Worm (Caenorhabditis elegans): Measurements from ENCODE around the gene cyn-6.
A peak's percentile ranks its signal among the peaks of the same experiment; 100 is the strongest.

cyn-6 gene

DNA sequence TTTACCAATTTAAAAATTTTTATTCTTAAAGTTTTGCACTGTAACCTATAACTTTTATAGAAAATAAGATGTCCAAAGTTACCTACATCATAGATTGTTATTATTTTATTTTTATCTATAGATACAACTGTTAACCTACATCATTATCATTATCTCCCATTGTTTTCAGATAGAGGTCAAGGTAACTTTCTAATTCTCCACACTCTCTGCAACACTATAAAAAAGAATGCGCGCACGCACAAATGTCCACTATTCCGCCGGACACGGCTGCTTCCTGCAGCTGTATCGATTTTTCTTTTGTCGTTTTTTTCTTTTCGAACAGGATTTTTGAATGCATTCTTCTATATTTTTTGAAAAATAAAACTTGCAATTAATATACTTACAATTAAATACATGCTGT lies 539 bp upstream of the cyn-6 start:
- TF ChIP-seq ceh-100 (GFP tag; IDR thresholded peaks at IDR 0.05): no peak
- no peak for TF ChIP-seq akir-1 (GFP tag; optimal IDR thresholded peaks at IDR 0.05)
- TF ChIP-seq zim-3 (tag; optimal IDR thresholded peaks at IDR 0.05): no peak
- TF ChIP-seq F33H1.4 (GFP tag; IDR thresholded peaks at IDR 0.05): no peak
- TF ChIP-seq hmg-20 (GFP tag; IDR thresholded peaks at IDR 0.05): no peak
- no peak for TF ChIP-seq sea-2 (GFP tag; IDR thresholded peaks at IDR 0.05)
- TF ChIP-seq tlf-1 (GFP tag; optimal IDR thresholded peaks at IDR 0.05): no peak

DNA sequence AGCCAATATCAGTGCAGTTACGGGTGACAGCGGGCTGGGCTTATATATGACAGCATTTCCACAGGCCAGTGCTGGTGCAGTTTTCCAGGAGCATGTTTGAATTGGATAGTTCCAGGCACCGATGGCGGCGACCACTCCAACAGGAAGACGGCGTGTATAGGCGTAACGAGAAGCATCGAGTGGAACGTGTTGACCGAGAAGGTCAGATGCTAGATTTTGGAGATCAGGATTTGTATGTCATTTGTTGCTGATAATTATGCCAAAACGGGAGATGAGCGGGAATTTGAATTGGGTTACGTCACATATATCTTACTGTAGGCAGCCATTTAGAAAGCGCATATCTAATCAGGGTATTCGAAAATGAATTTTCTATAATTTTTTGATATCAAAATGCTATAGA lies 2.2 kb downstream of the cyn-6 start:
- TF ChIP-seq dpl-1 (GFP tag; optimal IDR thresholded peaks at IDR 0.05): no peak
- no peak for TF ChIP-seq sdz-38 (tag; optimal IDR thresholded peaks at IDR 0.05)

DNA sequence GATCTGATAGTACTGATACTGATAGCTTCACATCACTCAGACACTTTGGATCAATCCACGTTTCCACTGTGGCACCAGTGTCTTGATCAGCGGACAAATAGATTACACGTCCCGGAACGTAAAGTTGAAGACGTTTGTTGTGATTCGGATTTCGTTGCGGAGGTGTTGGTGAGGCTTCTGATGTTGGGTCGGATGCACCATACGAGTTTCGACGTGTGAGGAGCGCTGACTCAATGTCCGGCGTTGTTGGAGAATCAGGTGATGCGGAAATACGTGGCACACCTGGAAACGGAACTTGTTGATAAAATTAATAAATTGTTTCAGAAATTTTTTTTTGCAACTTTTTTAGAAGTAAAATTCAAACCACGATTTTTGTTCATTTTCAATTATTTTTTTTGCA lies 5.6 kb downstream of the cyn-6 start, which contains the start of gene alh-11:
Gene alh-11 (minus strand): TSS at position 101 of the 400 bp plus-strand sequence.
- TF ChIP-seq attf-6 (GFP tag; IDR thresholded peaks at IDR 0.05): no peak
- no peak for TF ChIP-seq nhr-27 (tag; optimal IDR thresholded peaks at IDR 0.05)
- no peak for TF ChIP-seq ceh-91 (GFP tag; IDR thresholded peaks at IDR 0.05)
- TF ChIP-seq mes-4 (tag; optimal IDR thresholded peaks at IDR 0.05): no peak
- no peak for TF ChIP-seq snpc-1.3 (tag; optimal IDR thresholded peaks at IDR 0.05; ENCODE audit: insufficient read depth)
- no peak for TF ChIP-seq ztf-22 (GFP tag; optimal IDR thresholded peaks at IDR 0.05)
- no peak for TF ChIP-seq let-607 (tag; optimal IDR thresholded peaks at IDR 0.05)
- TF ChIP-seq cebp-1 (GFP tag; IDR thresholded peaks at IDR 0.05): no peak
- no peak for TF ChIP-seq cebp-1 (tag; optimal IDR thresholded peaks at IDR 0.05)

DNA sequence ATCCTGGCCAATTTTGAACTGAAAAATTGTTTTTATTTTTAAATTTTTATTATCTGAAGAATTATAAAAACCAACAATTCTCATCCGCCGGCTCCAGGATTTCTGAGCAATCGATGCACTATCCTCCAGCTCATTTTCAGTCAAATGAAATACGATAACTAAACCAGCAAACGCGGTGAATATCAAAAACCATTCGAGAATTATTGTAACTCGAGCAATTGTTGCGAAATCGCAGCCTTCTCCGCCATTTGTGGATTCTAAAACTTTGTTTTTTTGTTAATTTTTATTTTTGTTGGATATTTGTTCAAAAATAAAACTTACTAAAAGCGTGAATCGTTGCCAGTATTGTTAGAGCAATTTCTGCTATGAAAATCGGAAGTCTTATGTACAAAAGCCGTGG lies 9.3 kb downstream of the cyn-6 start:
- no peak for TF ChIP-seq ztf-18 (tag; optimal IDR thresholded peaks at IDR 0.05)
- no peak for TF ChIP-seq lin-40 (tag; optimal IDR thresholded peaks at IDR 0.05)
- no peak for TF ChIP-seq ztf-6 (GFP tag; IDR thresholded peaks at IDR 0.05)
- no peak for TF ChIP-seq Y79H2A.3 (GFP tag; conservative IDR thresholded peaks at IDR 0.05)
- no peak for TF ChIP-seq ceh-40 (GFP tag; IDR thresholded peaks at IDR 0.05)
- 0 out of 2 replicates have a peak, but pooled peaks have one; percentile 9 for TF ChIP-seq cebp-1 (GFP tag; IDR thresholded peaks at IDR 0.05)
- peak; percentile 80 for TF ChIP-seq cebp-1 (tag; optimal IDR thresholded peaks at IDR 0.05)
- TF ChIP-seq hlh-12 (tag; optimal IDR thresholded peaks at IDR 0.05): no peak

DNA sequence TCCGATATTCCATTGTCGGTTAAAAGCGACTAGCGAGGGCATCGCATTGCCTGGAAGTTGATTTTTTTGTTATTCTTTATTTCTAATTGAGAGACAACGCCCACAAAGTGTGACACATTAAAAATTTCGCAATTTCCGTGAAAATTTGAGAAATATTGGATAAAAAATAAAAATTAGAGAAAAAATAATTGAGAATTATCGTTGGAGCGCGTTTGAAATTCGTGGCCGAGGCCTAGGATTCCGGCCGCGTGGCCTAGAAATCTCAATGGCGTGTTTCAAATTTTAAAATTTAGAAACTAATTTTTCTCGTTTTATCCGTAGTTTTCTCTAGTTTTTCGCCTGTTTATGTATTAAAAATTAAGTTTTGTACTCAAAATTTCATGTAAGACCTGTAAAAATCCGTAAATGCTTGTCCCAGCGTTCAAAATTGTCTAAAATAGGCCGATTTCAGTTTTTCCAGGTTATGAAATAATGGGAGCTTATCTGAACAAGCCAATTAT lies 10.1 kb downstream of the cyn-6 start, which contains the start of the genes dagl-2 and ppm-1.G:
Gene dagl-2 (minus strand): TSS at position 52 of the 500 bp plus-strand sequence.
Gene ppm-1.G (plus strand): TSS at position 450 of the 500 bp plus-strand sequence.
- no peak for TF ChIP-seq Y53G8AR.9 (GFP tag; conservative IDR thresholded peaks at IDR 0.05)
- TF ChIP-seq Y53F4B.3 (GFP tag; IDR thresholded peaks at IDR 0.05): no peak
- peak; percentile 68 for TF ChIP-seq ceh-27 (GFP tag; optimal IDR thresholded peaks at IDR 0.05)
- TF ChIP-seq B0336.3 (GFP tag; IDR thresholded peaks at IDR 0.05): no peak
- TF ChIP-seq athp-1 (tag; optimal IDR thresholded peaks at IDR 0.05): no peak
- TF ChIP-seq nfya-1 (tag; optimal IDR thresholded peaks at IDR 0.05; ENCODE audit: borderline replicate concordance, insufficient read depth): no peak
- TF ChIP-seq zfh-2 (GFP tag; conservative IDR thresholded peaks at IDR 0.05): 0 out of 2 replicates have a peak, but pooled peaks have one; percentile 27
- peak; percentile 97 for TF ChIP-seq attf-5 (GFP tag; optimal IDR thresholded peaks at IDR 0.05)
- TF ChIP-seq snpc-1.3 (tag; optimal IDR thresholded peaks at IDR 0.05; ENCODE audit: insufficient read depth): peak; percentile 6
- TF ChIP-seq hrde-1 (tag; optimal IDR thresholded peaks at IDR 0.05; ENCODE audit: borderline replicate concordance): no peak
- TF ChIP-seq ztf-28 (GFP tag; IDR thresholded peaks at IDR 0.05): no peak
- no peak for TF ChIP-seq pbrm-1 (GFP tag; IDR thresholded peaks at IDR 0.05)
- no peak for TF ChIP-seq rcor-1 (GFP tag; IDR thresholded peaks at IDR 0.05)
- TF ChIP-seq C06A6.2 (GFP tag; conservative IDR thresholded peaks at IDR 0.05): no peak
- no peak for TF ChIP-seq somi-1 (GFP tag; optimal IDR thresholded peaks at IDR 0.05)
- no peak for TF ChIP-seq F57C9.4 (tag; optimal IDR thresholded peaks at IDR 0.05)
- no peak for TF ChIP-seq mxl-1 (tag; optimal IDR thresholded peaks at IDR 0.05)
- TF ChIP-seq nhr-120 (GFP tag; IDR thresholded peaks at IDR 0.05): no peak
- no peak for TF ChIP-seq cebp-2 (GFP tag; IDR thresholded peaks at IDR 0.05)
- no peak for TF ChIP-seq ztf-22 (GFP tag; optimal IDR thresholded peaks at IDR 0.05)
- peak; percentile 52 for TF ChIP-seq lin-40 (tag; optimal IDR thresholded peaks at IDR 0.05)
- TF ChIP-seq madf-6 (GFP tag; IDR thresholded peaks at IDR 0.05): peak; percentile 51; the same call in 1 of the 2 replicates
